Fruit fly (Drosophila melanogaster) whole organism, embryonic: ENCODE data around the gene CG8206.

Source experiments
- BEAF-32 ChIP-seq: fragments of 200-800 bp; sonication (Bioruptor generic); optimal IDR thresholded peaks from 3 replicates; lab custom pipeline; 2017; ENCODE audit warnings: missing biosample characterization, missing genetic modification characterization, mild to moderate bottlenecking, moderate library complexity, missing genetic modification reagents
- CG10274 ChIP-seq: fragments of 200-800 bp; sonication (Bioruptor generic); optimal IDR thresholded peaks from 3 replicates; lab custom pipeline; 2017; ENCODE audit warnings: missing biosample characterization, mild to moderate bottlenecking, missing genetic modification characterization
- CG10366 ChIP-seq: fragments of 200-800 bp; sonication (Bioruptor generic); IDR thresholded peaks from 2 replicates; pipeline ENCODE4 v1.3.6; 2022; ENCODE audit warnings: missing biosample characterization, missing genetic modification characterization
- CG11560 ChIP-seq: fragments of 200-800 bp; sonication (Bioruptor generic); IDR thresholded peaks from 3 replicates; pipeline ENCODE4 v1.3.6; 2022; ENCODE audit warnings: missing biosample characterization, missing genetic modification characterization
- CG11695 ChIP-seq: fragments of 200-800 bp; sonication (Bioruptor generic); IDR thresholded peaks from 3 replicates; pipeline ENCODE4 v1.3.6; 2022; ENCODE audit warnings: missing biosample characterization, missing genetic modification characterization
- CG11723 ChIP-seq: fragments of 200-800 bp; sonication (Bioruptor generic); optimal IDR thresholded peaks from 2 replicates; lab custom pipeline; 2017; ENCODE audit warnings: missing biosample characterization, mild to moderate bottlenecking, missing genetic modification characterization
- CG12104 ChIP-seq: fragments of 200-800 bp; sonication (Bioruptor generic); optimal IDR thresholded peaks from 3 replicates; lab custom pipeline; 2016; ENCODE audit warnings: missing biosample characterization, missing genetic modification characterization
- CG12391 ChIP-seq: fragments of 200-800 bp; sonication (Bioruptor generic); optimal IDR thresholded peaks from 3 replicates; lab custom pipeline; 2018; ENCODE audit warnings: missing biosample characterization, mild to moderate bottlenecking, missing genetic modification characterization, moderate library complexity
- CG12659 ChIP-seq: fragments of 200-800 bp; sonication (Bioruptor generic); optimal IDR thresholded peaks from 3 replicates; lab custom pipeline; 2017; ENCODE audit warnings: mild to moderate bottlenecking, missing biosample characterization, missing genetic modification reagents, missing genetic modification characterization
- CG13424 ChIP-seq: fragments of 200-800 bp; sonication (Bioruptor generic); optimal IDR thresholded peaks from 2 replicates; lab custom pipeline; 2019; ENCODE audit warnings: missing biosample characterization, mild to moderate bottlenecking, missing genetic modification characterization, moderate library complexity
- CG15514 ChIP-seq: fragments of 200-800 bp; sonication (Bioruptor generic); optimal IDR thresholded peaks from 3 replicates; lab custom pipeline; 2017; ENCODE audit warnings: missing biosample characterization, missing genetic modification characterization, mild to moderate bottlenecking, moderate library complexity, missing genetic modification reagents
- CG17385 ChIP-seq: fragments of 200-800 bp; sonication (Bioruptor generic); optimal IDR thresholded peaks from 3 replicates; lab custom pipeline; 2018; ENCODE audit warnings: missing biosample characterization, mild to moderate bottlenecking, missing genetic modification characterization
- CG18619 ChIP-seq: fragments of 200-800 bp; sonication (Bioruptor generic); optimal IDR thresholded peaks from 3 replicates; lab custom pipeline; 2017; ENCODE audit warnings: missing biosample characterization, mild to moderate bottlenecking, missing genetic modification characterization
- CG30403 ChIP-seq: fragments of 200-800 bp; sonication (Bioruptor generic); optimal IDR thresholded peaks from 3 replicates; lab custom pipeline; 2016; ENCODE audit warnings: missing biosample characterization, missing genetic modification characterization
- CG4730 ChIP-seq: fragments of 200-800 bp; sonication (Bioruptor generic); IDR thresholded peaks from 2 replicates; pipeline ENCODE4 v1.3.6; 2022; ENCODE audit warnings: missing biosample characterization, missing genetic modification characterization
- CG8924 ChIP-seq: fragments of 200-800 bp; optimal IDR thresholded peaks from 3 replicates; lab custom pipeline; 2019; ENCODE audit warnings: missing biosample characterization, mild to moderate bottlenecking, missing genetic modification characterization, moderate library complexity
- Dp ChIP-seq: fragments of 200-800 bp; sonication (Bioruptor generic); optimal IDR thresholded peaks from 2 replicates; lab custom pipeline; 2018; ENCODE audit warnings: missing biosample characterization, mild to moderate bottlenecking, missing genetic modification characterization, moderate library complexity
- Ets97D ChIP-seq: fragments of 200-800 bp; sonication (Bioruptor generic); optimal IDR thresholded peaks from 3 replicates; lab custom pipeline; 2016; ENCODE audit warnings: missing biosample characterization, missing genetic modification characterization
- Fer1 ChIP-seq: fragments of 200-800 bp; sonication (Bioruptor generic); optimal IDR thresholded peaks from 2 replicates; lab custom pipeline; 2017; ENCODE audit warnings: missing biosample characterization, mild to moderate bottlenecking, missing genetic modification characterization
- HLH54F ChIP-seq: fragments of 200-800 bp; sonication (Bioruptor generic); optimal IDR thresholded peaks from 3 replicates; lab custom pipeline; 2016; ENCODE audit warnings: missing biosample characterization, missing genetic modification characterization
- MBD-R2 ChIP-seq: fragments of 200-800 bp; sonication (Bioruptor generic); IDR thresholded peaks from 2 replicates; pipeline ENCODE4 v1.3.6; 2022; ENCODE audit warnings: missing biosample characterization, missing genetic modification characterization
- Mad ChIP-seq: fragments of 200-800 bp; sonication (Bioruptor generic); optimal IDR thresholded peaks from 2 replicates; lab custom pipeline; 2016; ENCODE audit warnings: missing biosample characterization, missing genetic modification characterization
- Med ChIP-seq: fragments of 200-800 bp; sonication (Bioruptor generic); peaks from one replicate; lab custom pipeline; 2016; ENCODE audit warnings: missing biosample characterization, missing genetic modification characterization, mild to moderate bottlenecking, inconsistent platforms, moderate library complexity
- NC2β ChIP-seq: fragments of 200-800 bp; sonication (Bioruptor generic); optimal IDR thresholded peaks from 2 replicates; lab custom pipeline; 2016; ENCODE audit warnings: missing biosample characterization, missing genetic modification characterization
- NFAT ChIP-seq: fragments of 200-800 bp; sonication (Bioruptor generic); IDR thresholded peaks from 2 replicates; pipeline ENCODE4 v1.3.6; 2022; ENCODE audit warnings: missing biosample characterization, missing genetic modification characterization
- Neu2 ChIP-seq: fragments of 200-800 bp; sonication (Bioruptor generic); optimal IDR thresholded peaks from 3 replicates; lab custom pipeline; 2016; ENCODE audit warnings: missing biosample characterization, missing genetic modification characterization, borderline replicate concordance
- Nf-YC ChIP-seq: fragments of 200-800 bp; optimal IDR thresholded peaks from 3 replicates; lab custom pipeline; 2019; ENCODE audit warnings: missing biosample characterization, mild to moderate bottlenecking, missing genetic modification characterization, moderate library complexity
- Opbp ChIP-seq: fragments of 200-800 bp; sonication (Bioruptor generic); IDR thresholded peaks from 3 replicates; pipeline ENCODE4 v1.3.6; 2022; ENCODE audit warnings: missing biosample characterization, missing genetic modification characterization; ENCODE audit not compliant: partially characterized antibody
- Pdp1 ChIP-seq, 2 experiments: fragments of 200-800 bp; sonication (Bioruptor generic); optimal IDR thresholded peaks; 3 replicates each; lab custom pipeline; 2016; ENCODE audit warnings: missing biosample characterization in 2 of 2, missing genetic modification characterization in 2 of 2, mild to moderate bottlenecking in 1 of 2, moderate library complexity in 1 of 2
- Sin3A ChIP-seq: fragments of >200 bp; optimal IDR thresholded peaks from 2 replicates; lab custom pipeline; 2018
- Spps ChIP-seq: fragments of 200-800 bp; sonication (Bioruptor generic); optimal IDR thresholded peaks from 2 replicates; lab custom pipeline; 2018; ENCODE audit warnings: missing biosample characterization, mild to moderate bottlenecking, missing genetic modification characterization
- amos ChIP-seq: fragments of 200-800 bp; sonication (Bioruptor generic); IDR thresholded peaks from 2 replicates; pipeline ENCODE4 v1.3.6; 2022; ENCODE audit warnings: missing biosample characterization, missing genetic modification characterization; ENCODE audit not compliant: partially characterized antibody
- ap ChIP-seq: fragments of 200-800 bp; sonication (Bioruptor generic); IDR thresholded peaks from 2 replicates; pipeline ENCODE4 v1.3.6; 2022; ENCODE audit warnings: missing biosample characterization, missing genetic modification characterization
- bbx ChIP-seq: fragments of 200-800 bp; sonication (Bioruptor generic); IDR thresholded peaks from 2 replicates; pipeline ENCODE4 v1.3.6; 2022; ENCODE audit warnings: missing biosample characterization, missing genetic modification characterization; ENCODE audit not compliant: partially characterized antibody
- hbn ChIP-seq: fragments of 200-800 bp; sonication (Bioruptor generic); IDR thresholded peaks from 2 replicates; pipeline ENCODE4 v1.3.6; 2022; ENCODE audit warnings: missing biosample characterization, missing genetic modification characterization; ENCODE audit not compliant: partially characterized antibody
- kah ChIP-seq: fragments of 200-800 bp; sonication (Bioruptor generic); optimal IDR thresholded peaks from 2 replicates; lab custom pipeline; 2018; ENCODE audit warnings: missing biosample characterization, mild to moderate bottlenecking, missing genetic modification characterization
- kni ChIP-seq: fragments of 200-800 bp; sonication (Bioruptor generic); optimal IDR thresholded peaks from 3 replicates; lab custom pipeline; 2017; ENCODE audit warnings: mild to moderate bottlenecking, missing biosample characterization, missing genetic modification reagents, missing genetic modification characterization
- mam ChIP-seq: fragments of 200-800 bp; sonication (Bioruptor generic); optimal IDR thresholded peaks from 3 replicates; lab custom pipeline; 2016; ENCODE audit warnings: missing biosample characterization, missing genetic modification characterization
- pzg ChIP-seq: fragments of 200-800 bp; sonication (Bioruptor generic); optimal IDR thresholded peaks from 3 replicates; lab custom pipeline; 2018; ENCODE audit warnings: missing biosample characterization, mild to moderate bottlenecking, missing genetic modification characterization, moderate library complexity
- ranshi ChIP-seq: fragments of 200-800 bp; sonication (Bioruptor generic); IDR thresholded peaks from 2 replicates; pipeline ENCODE4 v1.3.6; 2022; ENCODE audit warnings: missing biosample characterization, missing genetic modification characterization
- row ChIP-seq: fragments of 200-800 bp; sonication (Bioruptor generic); IDR thresholded peaks from 3 replicates; pipeline ENCODE4 v1.3.6; 2022; ENCODE audit warnings: missing biosample characterization, missing genetic modification characterization
- vfl ChIP-seq: fragments of 200-800 bp; sonication (Bioruptor generic); optimal IDR thresholded peaks from 2 replicates; lab custom pipeline; 2016; ENCODE audit warnings: missing biosample characterization, missing genetic modification characterization
- z ChIP-seq: fragments of 200-800 bp; sonication (Bioruptor generic); IDR thresholded peaks from 3 replicates; pipeline ENCODE4 v1.3.6; 2022; ENCODE audit warnings: missing biosample characterization, missing genetic modification characterization

Gene CG8206

DNA sequence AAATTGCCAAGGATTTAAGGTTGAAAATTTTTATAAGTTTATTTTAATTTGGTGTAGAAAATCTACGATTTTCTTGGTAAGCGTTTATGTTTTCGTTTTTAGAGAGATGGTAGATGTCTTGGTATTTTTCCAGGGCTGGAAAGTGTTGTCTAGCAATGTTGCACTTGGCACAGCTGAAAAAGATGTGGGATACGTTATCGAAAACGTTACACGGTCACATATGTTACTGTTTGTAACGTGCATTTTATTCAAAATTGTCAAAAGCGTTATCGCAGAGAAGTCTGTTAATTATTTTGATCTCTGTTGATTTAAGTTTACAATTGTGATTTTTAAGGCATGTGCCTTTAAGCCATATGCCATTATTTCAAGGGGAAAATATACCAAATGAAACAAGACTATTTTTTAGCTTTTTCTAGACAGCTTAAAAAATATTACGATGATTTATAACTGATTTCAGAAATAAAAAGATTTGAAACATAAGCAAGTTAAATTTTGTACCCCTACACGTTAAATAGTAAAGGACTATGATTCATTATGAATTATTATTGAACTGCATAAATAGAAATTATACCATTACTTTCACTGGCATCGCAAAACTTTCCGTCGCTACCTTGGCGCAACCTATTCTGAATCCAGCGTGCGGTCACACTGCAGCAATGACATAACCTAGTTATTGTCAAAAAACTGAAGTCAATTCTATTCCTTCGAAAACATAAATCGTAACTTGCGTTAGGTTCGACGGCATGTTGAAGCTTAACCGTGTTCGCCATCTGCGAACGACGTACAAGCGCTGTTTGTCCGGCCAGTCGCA, 46.6 kb downstream of the CG8206 start, which contains the start of the genes Paf-AHalpha and mRpS30 (continued):
- TF ChIP-seq CG12659 (GFP tag; lab: Kevin White, UChicago) (peak; percentile 23), NC2β (no peak), CG11560 (tag; lab: Robert Waterston, UW) (no peak), row (GFP tag; lab: Robert Waterston, UW) (peak; percentile 31; the same call in 2 of the 3 replicates), z (GFP tag; lab: Robert Waterston, UW) (no peak), pzg (GFP tag; lab: Kevin White, UChicago) (peak; percentile 58), CG11723 (GFP tag; lab: Kevin White, UChicago) (no peak), Pdp1 (GFP tag; optimal IDR thresholded peaks at IDR 0.05; lab: Kevin White, UChicago) (peak in 1 of 2 experiments; percentile 95), hbn (GFP tag; lab: Robert Waterston, UW) (no peak), MBD-R2 (GFP tag; lab: Robert Waterston, UW) (peak; percentile 56), CG12391 (tag; lab: Kevin White, UChicago) (peak; percentile 5), Dp (GFP tag; lab: Kevin White, UChicago) (peak; percentile 32), Mad (GFP tag; lab: Kevin White, UChicago) (no peak), BEAF-32 (peak; percentile 51), mam (GFP tag; lab: Kevin White, UChicago) (peak; percentile 37), Ets97D (GFP tag; lab: Kevin White, UChicago) (peak; percentile 53), Opbp (GFP tag; lab: Robert Waterston, UW) (peak; percentile 18; the same call in 1 of the 3 replicates), ranshi (GFP tag; lab: Robert Waterston, UW) (no peak), Sin3A (lab: Kevin White, UChicago) (peak; percentile 41), bbx (0 out of 2 replicates have a peak, but pooled peaks have one; percentile 35)

DNA sequence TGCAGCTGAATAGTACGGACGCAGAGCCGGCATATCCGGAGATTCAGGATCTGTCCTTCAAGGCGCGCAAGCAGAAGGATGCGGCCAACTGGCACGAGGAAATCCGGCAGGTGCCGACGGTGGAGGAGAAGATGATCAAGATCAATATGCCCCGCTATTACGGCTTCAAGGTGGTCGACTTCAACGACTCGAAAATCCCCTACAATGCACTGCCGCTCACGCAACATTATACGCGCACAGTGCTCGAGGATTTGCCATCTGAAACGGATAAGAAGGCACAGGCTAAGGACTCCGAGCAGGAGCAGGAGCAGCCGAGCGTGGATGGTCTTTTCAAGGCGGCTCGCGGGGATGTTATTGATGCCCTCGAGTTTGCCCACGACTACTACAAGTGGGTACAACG, 47.2 kb downstream of the CG8206 start:
- TF ChIP-seq Med (GFP tag; lab: Kevin White, UChicago), result peak; percentile 15
- TF ChIP-seq Opbp (GFP tag; lab: Robert Waterston, UW), result no peak
- TF ChIP-seq CG30403 (GFP tag; lab: Kevin White, UChicago), result no peak
- no peak for TF ChIP-seq ap (GFP tag; lab: Robert Waterston, UW)
- TF ChIP-seq CG15514 (GFP tag; lab: Kevin White, UChicago), result no peak
- TF ChIP-seq Neu2 (GFP tag; lab: Kevin White, UChicago), result no peak
- no peak for TF ChIP-seq CG4730 (GFP tag; lab: Robert Waterston, UW)
- 0 out of 2 replicates have a peak, but pooled peaks have one; percentile 0 for TF ChIP-seq bbx
- TF ChIP-seq CG10274 (GFP tag; lab: Kevin White, UChicago), result peak; percentile 93
- TF ChIP-seq Spps (tag; lab: Kevin White, UChicago), result no peak
- TF ChIP-seq HLH54F (GFP tag; lab: Kevin White, UChicago), result no peak

DNA sequence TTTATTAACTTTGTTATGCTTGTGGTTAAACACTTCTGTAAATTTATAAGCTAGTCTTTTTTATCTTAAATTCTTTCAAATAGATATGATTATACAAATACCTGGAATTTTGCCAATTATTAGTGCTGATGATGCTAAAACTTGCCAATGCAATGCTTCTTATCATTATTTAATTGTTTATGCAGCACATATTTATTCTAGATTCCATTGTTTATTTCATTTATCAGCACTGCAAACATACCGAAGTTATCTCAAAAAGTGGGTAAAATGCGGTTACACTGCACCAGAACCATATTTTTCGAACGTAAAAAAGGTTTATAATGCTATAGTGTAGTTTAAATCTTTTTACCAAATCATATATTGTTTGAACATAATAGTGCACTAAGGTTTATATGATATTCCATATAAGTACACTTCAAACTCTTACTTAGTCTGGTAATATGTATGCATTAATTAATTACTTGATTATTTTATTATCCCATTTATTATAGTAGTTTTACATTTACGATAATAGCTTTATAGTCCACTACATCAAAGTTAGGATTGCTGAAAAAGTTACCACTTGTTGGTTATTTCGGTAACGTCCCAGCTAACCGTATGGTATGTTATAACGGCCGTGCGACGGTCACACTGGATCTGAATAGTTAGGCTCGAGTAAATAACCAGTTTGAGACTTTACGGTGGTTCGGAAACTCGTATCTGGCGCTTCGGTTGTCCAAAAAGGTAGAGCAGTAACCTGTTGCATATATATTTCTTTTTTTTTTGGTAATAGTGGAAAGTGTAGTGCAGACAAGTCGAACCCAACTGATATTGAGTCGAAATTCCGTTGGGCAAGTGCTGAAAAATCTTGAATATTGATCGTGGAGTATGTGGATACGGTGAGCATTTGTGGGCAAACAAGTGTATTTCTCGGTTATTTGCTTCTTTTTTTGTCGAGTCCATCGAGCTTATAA, 49.5 kb downstream of the CG8206 start, which contains the start of gene Rhp:
TSS of gene Rhp (plus strand) at position 663 of the 953 bp plus-strand sequence.
- peak; percentile 36 for TF ChIP-seq kah
- TF ChIP-seq CG17385, result peak; percentile 44
- TF ChIP-seq amos (GFP tag; lab: Robert Waterston, UW), result peak; percentile 54; the same call in 1 of the 2 replicates
- 0 out of 3 replicates have a peak, but pooled peaks have one; percentile 34 for TF ChIP-seq CG11695 (GFP tag; lab: Robert Waterston, UW)
- no peak for TF ChIP-seq NFAT (GFP tag; lab: Robert Waterston, UW)
- TF ChIP-seq CG12104 (GFP tag; lab: Kevin White, UChicago), result peak; percentile 32
- no peak for TF ChIP-seq vfl (GFP tag; lab: Kevin White, UChicago)
- peak; percentile 45 for TF ChIP-seq Nf-YC (tag; lab: Kevin White, UChicago)
- TF ChIP-seq kni (GFP tag; lab: Kevin White, UChicago), result peak; percentile 17
- TF ChIP-seq Fer1 (GFP tag; lab: Kevin White, UChicago), result peak; percentile 66
- peak; percentile 51 for TF ChIP-seq CG13424 (tag; lab: Kevin White, UChicago)
- peak; percentile 33 for TF ChIP-seq CG8924 (tag; lab: Kevin White, UChicago)
- no peak for TF ChIP-seq CG10366
- peak; percentile 48 for TF ChIP-seq CG18619
